Worm (Caenorhabditis elegans) whole organism, L4/young adult: ENCODE measurements around the gene Y44A6C.1.

Experiments used
- dao-5 ChIP-seq: sonication (generic microtip); optimal IDR thresholded peaks from 2 replicates; lab custom pipeline; 2016; ENCODE audit warnings: missing genotype, missing genetic modification characterization, moderate library complexity, missing compliant biosample characterization
- him-1 ChIP-seq: sonication (generic microtip); optimal IDR thresholded peaks from 2 replicates; lab custom pipeline; 2016; ENCODE audit warnings: missing genotype, missing genetic modification reagents, missing genetic modification characterization, missing compliant biosample characterization

DNA sequence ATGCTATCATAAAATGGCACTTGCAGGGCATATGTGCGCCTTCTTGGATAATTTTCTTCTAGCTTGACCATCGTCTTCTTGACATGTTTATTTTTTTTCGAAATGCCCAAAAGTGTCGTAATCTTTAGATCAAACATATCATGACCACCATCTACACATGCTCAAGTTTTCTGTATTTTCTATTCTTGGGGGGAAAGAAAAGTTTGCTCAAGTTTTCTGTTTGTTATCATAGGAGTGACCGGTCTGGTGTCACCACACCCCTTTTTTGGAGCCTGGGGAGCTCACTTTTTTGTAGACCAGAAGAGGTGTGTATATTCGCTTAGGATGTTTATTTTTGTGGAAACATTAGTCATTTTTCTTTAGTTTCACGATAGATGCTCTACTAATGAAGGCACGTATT is 28.3 kb upstream of the Y44A6C.1 start, which contains the start of gene klf-2:
- no peak for TF ChIP-seq him-1 (tag; lab: Kevin White, UChicago)
- TF ChIP-seq dao-5 (tag; lab: Kevin White, UChicago): no peak
